Worm (Caenorhabditis elegans): ENCODE results near the gene F45E10.2.

F45E10.2 gene

DNA sequence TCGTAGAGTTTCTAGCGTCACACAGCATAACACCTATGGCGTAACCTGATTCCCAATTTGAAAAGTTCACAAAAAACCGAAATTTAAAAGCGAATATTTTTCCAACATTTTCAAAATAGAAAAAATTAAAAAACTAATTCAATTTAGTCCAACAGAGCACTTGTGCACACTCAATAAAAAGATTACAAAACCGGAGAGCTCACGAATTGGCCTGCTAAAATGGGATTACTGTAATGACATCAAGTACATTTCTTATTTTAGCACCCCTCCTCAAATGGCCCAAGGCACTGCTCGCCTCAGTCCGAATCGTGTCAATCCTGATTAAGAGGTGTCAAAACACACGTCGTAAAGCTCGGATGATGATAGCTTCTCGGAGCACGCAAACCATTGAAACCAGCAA is 22.3 kb downstream of the F45E10.2 start:
- no peak for TF ChIP-seq ztf-23 (GFP tag; IDR thresholded peaks at IDR 0.05)

DNA sequence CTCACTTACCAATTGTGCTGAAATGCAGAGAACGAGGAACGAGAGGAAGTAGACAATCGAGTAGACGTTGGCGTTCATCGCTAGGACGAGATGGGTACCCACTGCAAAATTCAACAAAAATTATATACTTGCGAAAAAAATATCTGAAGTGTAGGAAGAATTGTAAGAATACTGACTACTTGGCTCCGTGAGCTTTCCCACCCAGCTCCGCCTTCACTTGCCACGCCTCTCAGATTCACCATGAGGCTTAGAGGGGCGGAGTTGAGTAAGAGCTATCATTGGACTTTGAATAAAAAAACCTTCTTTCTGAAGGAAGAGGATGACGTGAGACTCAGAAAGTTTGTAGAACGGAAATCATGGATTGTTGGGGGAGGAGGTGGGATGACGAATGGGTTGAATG is 24.8 kb downstream of the F45E10.2 start, which contains the start of gene nlp-18:
Gene nlp-18, minus strand, starts transcription at position 101 of the 400 bp plus-strand sequence.
- TF ChIP-seq ztf-23 (GFP tag; IDR thresholded peaks at IDR 0.05) (no peak), ref-1 (GFP tag; conservative IDR thresholded peaks at IDR 0.05) (no peak), tab-1 (GFP tag; IDR thresholded peaks at IDR 0.05) (no peak), flt-1 (GFP tag; IDR thresholded peaks at IDR 0.05) (no peak), klf-2 (GFP tag; conservative IDR thresholded peaks at IDR 0.05) (no peak), cog-1 (tag; optimal IDR thresholded peaks at IDR 0.05) (no peak), med-1 (GFP tag; optimal IDR thresholded peaks at IDR 0.05; ENCODE audit: insufficient read depth) (no peak), ztf-29 (GFP tag; IDR thresholded peaks at IDR 0.05) (no peak), T22C8.4 (GFP tag; IDR thresholded peaks at IDR 0.05) (no peak)

DNA sequence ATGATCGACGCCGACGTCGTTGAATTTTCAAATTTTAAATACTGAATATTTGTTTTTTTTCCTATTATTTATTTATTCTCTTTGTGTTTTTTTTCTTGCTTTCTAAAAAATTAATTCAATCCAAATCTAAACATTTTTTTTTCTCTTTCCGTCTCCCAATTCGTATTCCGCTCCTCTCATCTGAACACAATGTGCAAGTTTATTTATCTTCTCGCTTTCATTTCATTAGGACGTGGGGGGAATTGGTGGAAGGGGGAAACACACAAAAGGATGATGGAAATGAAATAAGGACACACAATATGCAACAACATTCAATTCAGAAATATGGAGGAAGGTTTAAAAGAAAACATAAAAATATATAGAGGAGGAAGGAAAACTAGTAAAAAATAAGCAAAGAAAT is 27.3 kb downstream of the F45E10.2 start:
- TF ChIP-seq ztf-23 (GFP tag; IDR thresholded peaks at IDR 0.05) (no peak), ztf-29 (GFP tag; IDR thresholded peaks at IDR 0.05) (no peak), tab-1 (GFP tag; IDR thresholded peaks at IDR 0.05) (no peak), klf-2 (GFP tag; conservative IDR thresholded peaks at IDR 0.05) (no peak), med-1 (GFP tag; optimal IDR thresholded peaks at IDR 0.05; ENCODE audit: insufficient read depth) (no peak), flt-1 (GFP tag; IDR thresholded peaks at IDR 0.05) (no peak), T22C8.4 (GFP tag; IDR thresholded peaks at IDR 0.05) (no peak), ref-1 (GFP tag; conservative IDR thresholded peaks at IDR 0.05) (no peak), cog-1 (tag; optimal IDR thresholded peaks at IDR 0.05) (no peak)

DNA sequence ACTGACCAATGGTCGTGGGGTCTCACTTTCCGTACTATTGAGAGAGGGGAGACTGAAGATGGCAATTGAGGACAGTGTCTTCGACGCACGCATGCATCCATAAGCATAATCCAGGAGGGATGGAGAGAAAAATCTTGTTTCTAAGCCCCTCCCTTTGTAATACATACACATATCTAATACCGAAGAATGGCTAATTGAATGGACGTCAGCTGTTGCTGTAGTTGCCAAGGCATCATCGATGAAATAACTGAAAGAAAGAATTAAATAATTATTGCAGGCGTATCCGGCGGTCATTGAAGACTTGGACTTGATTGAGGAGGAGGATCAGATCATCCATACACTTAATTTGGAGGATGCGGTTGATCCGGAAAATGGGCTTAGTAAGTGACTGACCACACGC is 29.6 kb downstream of the F45E10.2 start, which contains the start of gene F33A8.7:
Gene F33A8.7, minus strand, starts transcription at position 101 of the 400 bp plus-strand sequence.
- TF ChIP-seq ztf-23 (GFP tag; IDR thresholded peaks at IDR 0.05) (no peak), ztf-29 (GFP tag; IDR thresholded peaks at IDR 0.05) (no peak)

DNA sequence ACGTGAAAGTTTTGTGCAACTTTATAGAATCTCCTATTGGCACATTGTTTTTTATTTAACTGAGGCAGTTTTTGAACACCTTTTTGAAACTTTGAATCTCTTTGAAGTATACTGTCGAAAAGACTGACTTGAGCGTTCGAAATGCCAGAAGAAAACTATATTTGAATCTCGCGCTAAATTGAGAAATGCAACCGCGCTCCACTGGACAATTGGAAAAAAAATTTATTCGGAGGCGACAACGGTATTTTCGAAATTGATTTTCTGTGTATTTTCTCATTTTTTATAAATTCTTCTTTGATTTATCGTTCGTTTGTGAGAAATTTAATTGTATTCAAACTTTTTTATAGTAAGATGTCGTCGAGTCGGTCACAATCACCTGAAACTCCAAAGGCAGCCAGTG is 33.1 kb downstream of the F45E10.2 start, which contains the start of gene let-858:
Gene let-858, plus strand, starts transcription at position 348 of the 400 bp plus-strand sequence.
- TF ChIP-seq tab-1 (GFP tag; IDR thresholded peaks at IDR 0.05) (no peak), ref-1 (GFP tag; conservative IDR thresholded peaks at IDR 0.05) (no peak), T22C8.4 (GFP tag; IDR thresholded peaks at IDR 0.05) (no peak), klf-2 (GFP tag; conservative IDR thresholded peaks at IDR 0.05) (no peak), ztf-29 (GFP tag; IDR thresholded peaks at IDR 0.05) (no peak), cog-1 (tag; optimal IDR thresholded peaks at IDR 0.05) (no peak), ztf-23 (GFP tag; IDR thresholded peaks at IDR 0.05) (no peak), med-1 (GFP tag; optimal IDR thresholded peaks at IDR 0.05; ENCODE audit: insufficient read depth) (no peak), flt-1 (GFP tag; IDR thresholded peaks at IDR 0.05) (no peak)

DNA sequence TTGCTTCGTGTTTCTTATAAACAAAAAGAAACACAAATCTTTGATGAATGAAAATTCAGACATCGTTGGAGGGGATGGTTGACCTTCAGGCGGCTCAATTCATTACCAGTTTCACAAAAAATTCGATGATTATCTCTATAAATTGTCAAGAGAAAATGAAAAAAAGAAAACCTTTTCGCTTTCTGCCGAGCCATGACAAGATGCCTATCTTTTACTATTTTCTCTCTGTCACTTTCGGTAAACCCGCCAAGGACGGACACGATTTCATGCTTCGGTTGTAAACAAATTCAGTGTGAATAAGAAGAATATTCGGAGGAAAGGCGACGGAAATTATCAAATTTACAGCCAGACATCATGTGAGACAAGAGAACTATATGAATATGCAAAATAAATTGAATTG is 34.4 kb downstream of the F45E10.2 start:
- no peak for TF ChIP-seq med-1 (GFP tag; optimal IDR thresholded peaks at IDR 0.05; ENCODE audit: insufficient read depth)
- no peak for TF ChIP-seq ztf-29 (GFP tag; IDR thresholded peaks at IDR 0.05)
- TF ChIP-seq ref-1 (GFP tag; conservative IDR thresholded peaks at IDR 0.05), result no peak
- no peak for TF ChIP-seq cog-1 (tag; optimal IDR thresholded peaks at IDR 0.05)
- TF ChIP-seq T22C8.4 (GFP tag; IDR thresholded peaks at IDR 0.05), result no peak
- no peak for TF ChIP-seq tab-1 (GFP tag; IDR thresholded peaks at IDR 0.05)
- no peak for TF ChIP-seq flt-1 (GFP tag; IDR thresholded peaks at IDR 0.05)
- TF ChIP-seq klf-2 (GFP tag; conservative IDR thresholded peaks at IDR 0.05), result no peak
- no peak for TF ChIP-seq ztf-23 (GFP tag; IDR thresholded peaks at IDR 0.05)

DNA sequence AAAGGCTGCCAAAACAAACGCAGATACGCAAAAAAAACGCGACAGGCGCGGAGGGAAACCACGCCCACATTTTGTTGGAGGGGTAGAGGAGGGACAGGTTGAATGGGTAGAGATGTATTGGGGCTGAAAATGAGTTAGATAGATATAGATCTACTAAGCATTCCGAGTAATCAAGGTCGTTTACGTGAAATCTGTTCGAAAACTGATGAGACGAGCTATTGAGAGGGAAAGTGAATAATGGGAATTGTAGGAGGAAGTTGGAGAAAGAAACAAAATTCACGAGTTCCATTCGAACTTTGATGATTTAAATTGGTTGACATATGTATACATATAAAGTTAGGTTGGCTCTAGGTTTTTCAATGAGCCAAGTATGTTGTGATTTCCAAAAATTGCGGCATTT is 38.2 kb downstream of the F45E10.2 start:
- TF ChIP-seq klf-2 (GFP tag; conservative IDR thresholded peaks at IDR 0.05) (no peak), cog-1 (tag; optimal IDR thresholded peaks at IDR 0.05) (no peak), ztf-23 (GFP tag; IDR thresholded peaks at IDR 0.05) (no peak), med-1 (GFP tag; optimal IDR thresholded peaks at IDR 0.05; ENCODE audit: insufficient read depth) (no peak), tab-1 (GFP tag; IDR thresholded peaks at IDR 0.05) (no peak), ztf-29 (GFP tag; IDR thresholded peaks at IDR 0.05) (no peak), T22C8.4 (GFP tag; IDR thresholded peaks at IDR 0.05) (no peak), ref-1 (GFP tag; conservative IDR thresholded peaks at IDR 0.05) (no peak), flt-1 (GFP tag; IDR thresholded peaks at IDR 0.05) (no peak)

DNA sequence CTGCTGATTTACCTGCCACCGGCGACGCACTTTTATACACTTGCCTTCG is 38.5 kb downstream of the F45E10.2 start, which contains the start of gene ram-2:
Gene ram-2, minus strand, starts transcription at position 47 of the 49 bp plus-strand sequence.
- TF ChIP-seq klf-2 (GFP tag; conservative IDR thresholded peaks at IDR 0.05), result no peak
- no peak for TF ChIP-seq flt-1 (GFP tag; IDR thresholded peaks at IDR 0.05)
- no peak for TF ChIP-seq ztf-23 (GFP tag; IDR thresholded peaks at IDR 0.05)
- TF ChIP-seq med-1 (GFP tag; optimal IDR thresholded peaks at IDR 0.05; ENCODE audit: insufficient read depth), result no peak
- no peak for TF ChIP-seq tab-1 (GFP tag; IDR thresholded peaks at IDR 0.05)
- TF ChIP-seq ref-1 (GFP tag; conservative IDR thresholded peaks at IDR 0.05), result no peak
- TF ChIP-seq T22C8.4 (GFP tag; IDR thresholded peaks at IDR 0.05), result no peak
- TF ChIP-seq cog-1 (tag; optimal IDR thresholded peaks at IDR 0.05), result no peak
- TF ChIP-seq ztf-29 (GFP tag; IDR thresholded peaks at IDR 0.05), result no peak

DNA sequence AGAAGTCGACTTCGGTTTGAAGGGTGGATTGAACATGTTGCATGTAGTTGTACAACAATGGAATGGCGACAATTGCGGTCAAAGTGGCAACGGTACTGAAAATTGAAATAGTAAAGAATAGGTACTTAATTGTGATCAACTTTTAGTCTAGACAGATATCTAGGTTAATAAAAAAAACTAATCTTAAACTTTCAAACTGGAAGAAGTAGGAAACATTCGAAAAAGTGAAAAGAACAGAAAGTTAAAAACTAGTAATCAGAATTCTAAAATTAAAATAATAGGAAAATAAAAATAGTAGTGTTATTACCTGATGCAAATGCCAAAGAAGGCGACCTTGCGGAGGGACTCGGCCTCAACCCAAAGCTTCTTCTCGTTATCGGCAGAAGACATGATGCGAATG is 38.7 kb downstream of the F45E10.2 start:
- TF ChIP-seq ztf-23 (GFP tag; IDR thresholded peaks at IDR 0.05) (no peak), T22C8.4 (GFP tag; IDR thresholded peaks at IDR 0.05) (no peak), tab-1 (GFP tag; IDR thresholded peaks at IDR 0.05) (no peak), med-1 (GFP tag; optimal IDR thresholded peaks at IDR 0.05; ENCODE audit: insufficient read depth) (no peak), flt-1 (GFP tag; IDR thresholded peaks at IDR 0.05) (no peak), ref-1 (GFP tag; conservative IDR thresholded peaks at IDR 0.05) (no peak), ztf-29 (GFP tag; IDR thresholded peaks at IDR 0.05) (no peak), cog-1 (tag; optimal IDR thresholded peaks at IDR 0.05) (no peak), klf-2 (GFP tag; conservative IDR thresholded peaks at IDR 0.05) (no peak)

DNA sequence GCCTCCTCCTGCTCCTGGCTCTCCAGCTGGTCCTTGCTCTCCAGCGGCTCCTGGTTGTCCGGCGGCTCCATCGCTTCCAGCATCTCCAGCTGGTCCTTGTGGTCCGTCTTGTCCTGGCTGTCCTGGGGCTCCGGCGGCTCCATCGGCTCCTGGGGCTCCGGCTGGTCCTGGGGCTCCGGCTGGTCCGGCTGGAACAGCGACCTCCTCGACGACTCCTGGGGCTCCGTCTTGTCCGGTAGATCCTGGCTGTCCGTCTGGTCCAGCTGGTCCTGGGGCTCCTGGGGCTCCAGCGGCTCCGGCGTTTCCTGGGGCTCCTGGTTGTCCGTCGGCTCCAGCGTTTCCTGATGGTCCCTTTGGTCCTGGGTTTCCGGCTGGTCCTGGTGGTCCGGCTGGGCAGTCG is 39.4 kb downstream of the F45E10.2 start:
- TF ChIP-seq tab-1 (GFP tag; IDR thresholded peaks at IDR 0.05), result no peak
- TF ChIP-seq cog-1 (tag; optimal IDR thresholded peaks at IDR 0.05), result no peak
- TF ChIP-seq ztf-29 (GFP tag; IDR thresholded peaks at IDR 0.05), result no peak
- no peak for TF ChIP-seq med-1 (GFP tag; optimal IDR thresholded peaks at IDR 0.05; ENCODE audit: insufficient read depth)
- no peak for TF ChIP-seq klf-2 (GFP tag; conservative IDR thresholded peaks at IDR 0.05)
- TF ChIP-seq flt-1 (GFP tag; IDR thresholded peaks at IDR 0.05), result no peak
- TF ChIP-seq ref-1 (GFP tag; conservative IDR thresholded peaks at IDR 0.05), result no peak
- no peak for TF ChIP-seq ztf-23 (GFP tag; IDR thresholded peaks at IDR 0.05)
- TF ChIP-seq T22C8.4 (GFP tag; IDR thresholded peaks at IDR 0.05), result no peak

DNA sequence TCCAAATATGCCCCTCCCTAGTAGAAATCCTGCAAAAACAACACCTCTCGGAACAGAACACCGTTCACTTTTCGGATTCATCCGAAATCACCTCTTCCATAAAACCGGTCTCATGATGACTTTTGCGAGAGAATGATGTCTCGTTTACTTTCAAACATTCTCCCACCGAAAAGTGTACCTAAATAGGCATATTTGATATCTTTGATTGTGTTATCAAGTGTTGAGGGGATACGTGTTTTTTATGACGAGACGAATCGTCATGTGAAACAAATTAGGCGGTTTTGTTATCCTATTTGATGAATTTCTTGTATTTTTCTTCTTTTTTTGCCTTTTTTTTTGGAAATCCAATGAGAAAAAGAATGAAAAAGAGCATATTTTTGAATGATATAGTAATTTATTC is 39.9 kb downstream of the F45E10.2 start:
- no peak for TF ChIP-seq cog-1 (tag; optimal IDR thresholded peaks at IDR 0.05)
- no peak for TF ChIP-seq T22C8.4 (GFP tag; IDR thresholded peaks at IDR 0.05)
- TF ChIP-seq klf-2 (GFP tag; conservative IDR thresholded peaks at IDR 0.05), result no peak
- no peak for TF ChIP-seq med-1 (GFP tag; optimal IDR thresholded peaks at IDR 0.05; ENCODE audit: insufficient read depth)
- TF ChIP-seq flt-1 (GFP tag; IDR thresholded peaks at IDR 0.05), result no peak
- TF ChIP-seq tab-1 (GFP tag; IDR thresholded peaks at IDR 0.05), result no peak
- TF ChIP-seq ztf-23 (GFP tag; IDR thresholded peaks at IDR 0.05), result no peak
- no peak for TF ChIP-seq ztf-29 (GFP tag; IDR thresholded peaks at IDR 0.05)
- TF ChIP-seq ref-1 (GFP tag; conservative IDR thresholded peaks at IDR 0.05), result no peak

All from whole organism, midembryonic.